Fruit fly (Drosophila melanogaster) whole organism, wandering third instar larva: ENCODE results near the gene CG43292.

Experiments
- Abd-B ChIP-seq: fragments of >200 bp; optimal IDR thresholded peaks from 2 replicates; lab custom pipeline; 2017; ENCODE audit warnings: missing biosample characterization, missing genetic modification characterization
- CG32264 ChIP-seq: fragments of 200-800 bp; sonication (Bioruptor generic); optimal IDR thresholded peaks from 2 replicates; lab custom pipeline; 2016; ENCODE audit warnings: missing biosample characterization, missing genetic modification characterization
- CG9705 ChIP-seq: fragments of 200-800 bp; sonication (Bioruptor generic); optimal IDR thresholded peaks from 2 replicates; lab custom pipeline; 2018; ENCODE audit warnings: missing biosample characterization, mild to moderate bottlenecking, missing genetic modification characterization
- CrebA ChIP-seq: fragments of 200-800 bp; sonication (Bioruptor generic); optimal IDR thresholded peaks from 2 replicates; lab custom pipeline; 2016; ENCODE audit warnings: missing biosample characterization, mild to moderate bottlenecking, missing genetic modification characterization, borderline replicate concordance
- Dfd ChIP-seq: fragments of >200 bp; optimal IDR thresholded peaks from 2 replicates; lab custom pipeline; 2017; ENCODE audit warnings: missing biosample characterization, missing genetic modification characterization
- Dif ChIP-seq: fragments of 200-275, 200-300 bp; sonication (Bioruptor generic); optimal IDR thresholded peaks from 2 replicates; lab custom pipeline; 2018; ENCODE audit warnings: missing biosample characterization, missing genetic modification characterization; ENCODE audit not compliant: partially characterized antibody
- GATAd ChIP-seq: sonication (Bioruptor generic); optimal IDR thresholded peaks from 2 replicates; lab custom pipeline; 2016; ENCODE audit warnings: missing biosample characterization, missing genetic modification characterization
- HLH106 ChIP-seq: fragments of 200-800 bp; optimal IDR thresholded peaks from 3 replicates; lab custom pipeline; 2019; ENCODE audit warnings: missing biosample characterization, mild to moderate bottlenecking, missing genetic modification characterization, moderate library complexity
- Hnf4 ChIP-seq: fragments of 200-800 bp; sonication (Bioruptor generic); optimal IDR thresholded peaks from 2 replicates; lab custom pipeline; 2016; ENCODE audit warnings: missing biosample characterization, mild to moderate bottlenecking, missing genetic modification characterization
- Hr78 ChIP-seq: fragments of >200 bp; optimal IDR thresholded peaks from 2 replicates; lab custom pipeline; 2017; ENCODE audit warnings: missing biosample characterization, missing genetic modification characterization
- Hr83 ChIP-seq: fragments of 200-300 bp; sonication (Bioruptor generic); optimal IDR thresholded peaks from 2 replicates; lab custom pipeline; 2016; ENCODE audit warnings: missing biosample characterization, mild to moderate bottlenecking, missing genetic modification characterization, moderate library complexity; ENCODE audit not compliant: poor library complexity, severe bottlenecking
- Mio ChIP-seq: sonication (Bioruptor generic); optimal IDR thresholded peaks from 2 replicates; lab custom pipeline; 2016; ENCODE audit warnings: missing biosample characterization, missing genetic modification characterization
- Myc ChIP-seq: fragments of >200 bp; optimal IDR thresholded peaks from 2 replicates; lab custom pipeline; 2017
- N ChIP-seq: fragments of >200 bp; optimal IDR thresholded peaks from 2 replicates; lab custom pipeline; 2018; ENCODE audit warnings: missing biosample characterization, missing external identifiers, missing genetic modification characterization
- OdsH ChIP-seq: fragments of 200-800 bp; sonication (Bioruptor generic); optimal IDR thresholded peaks from 2 replicates; lab custom pipeline; 2016; ENCODE audit warnings: missing biosample characterization, mild to moderate bottlenecking, missing genetic modification characterization
- Rel ChIP-seq, 2 experiments: fragments of 200-800 bp; sonication (Bioruptor generic) in 1 of 2; optimal IDR thresholded peaks; 2 replicates in 1 of 2; 3 replicates in 1 of 2; lab custom pipeline; 2016 to 2019; ENCODE audit warnings: mild to moderate bottlenecking in 2 of 2, missing biosample characterization in 2 of 2, missing genetic modification characterization in 2 of 2, moderate library complexity in 1 of 2
- Sp1 ChIP-seq: fragments of 200-800 bp; sonication (Bioruptor generic); optimal IDR thresholded peaks from 3 replicates; lab custom pipeline; 2019; ENCODE audit warnings: missing biosample characterization, mild to moderate bottlenecking, missing genetic modification characterization, moderate library complexity
- Vsx2 ChIP-seq: fragments of 200-300, 225-300 bp; sonication (Bioruptor generic); optimal IDR thresholded peaks from 2 replicates; lab custom pipeline; 2018; ENCODE audit warnings: missing biosample characterization, missing genetic modification characterization; ENCODE audit not compliant: partially characterized antibody
- br ChIP-seq: fragments of 200-800 bp; sonication (Bioruptor generic); optimal IDR thresholded peaks from 2 replicates; lab custom pipeline; 2016; ENCODE audit warnings: missing biosample characterization, missing genetic modification characterization
- brk ChIP-seq: fragments of 200-800 bp; sonication (Bioruptor generic); optimal IDR thresholded peaks from 2 replicates; lab custom pipeline; 2016; ENCODE audit warnings: missing biosample characterization, mild to moderate bottlenecking, missing genetic modification characterization
- dl ChIP-seq, 2 experiments: fragments of 175-275, 200-275 bp in 1 of 2; fragments of 200-275 bp in 1 of 2; sonication (Bioruptor generic); optimal IDR thresholded peaks; lab custom pipeline; 2018; ENCODE audit warnings: mild to moderate bottlenecking in 2 of 2, missing biosample characterization in 2 of 2, missing genetic modification characterization in 2 of 2, moderate library complexity in 2 of 2; ENCODE audit not compliant: partially characterized antibody in 2 of 2, insufficient read depth in 1 of 2
- dsf ChIP-seq: sonication (Bioruptor generic); optimal IDR thresholded peaks from 2 replicates; lab custom pipeline; 2016; ENCODE audit warnings: missing biosample characterization, missing genetic modification characterization, borderline replicate concordance
- ey ChIP-seq: fragments of 200-800 bp; sonication (Bioruptor generic); optimal IDR thresholded peaks from 2 replicates; lab custom pipeline; 2016; ENCODE audit warnings: missing biosample characterization, missing genetic modification characterization
- foxo ChIP-seq, 2 experiments: fragments of 200-800 bp; sonication (Bioruptor generic); optimal IDR thresholded peaks; 2 replicates in 1 of 2; 3 replicates in 1 of 2; lab custom pipeline; 2016 to 2017; ENCODE audit warnings: missing biosample characterization in 2 of 2, missing genetic modification characterization in 2 of 2
- fru ChIP-seq: fragments of 200-800 bp; sonication (Bioruptor generic); optimal IDR thresholded peaks from 3 replicates; lab custom pipeline; 2016; ENCODE audit warnings: missing biosample characterization, mild to moderate bottlenecking, missing genetic modification characterization
- h ChIP-seq: fragments of 200-800 bp; sonication (Bioruptor generic); optimal IDR thresholded peaks from 3 replicates; lab custom pipeline; 2016; ENCODE audit warnings: missing biosample characterization, mild to moderate bottlenecking, missing genetic modification characterization
- jim ChIP-seq: fragments of 175-275, 200-325 bp; sonication (Bioruptor generic); optimal IDR thresholded peaks from 2 replicates; lab custom pipeline; 2016; ENCODE audit warnings: missing biosample characterization, mild to moderate bottlenecking, missing genetic modification characterization
- lola ChIP-seq: fragments of >200 bp; optimal IDR thresholded peaks from 2 replicates; lab custom pipeline; 2017; ENCODE audit warnings: missing biosample characterization, missing genetic modification characterization
- pan ChIP-seq: fragments of >200 bp; optimal IDR thresholded peaks from 2 replicates; lab custom pipeline; 2017
- rgr ChIP-seq: fragments of 200-800 bp; sonication (Bioruptor generic); optimal IDR thresholded peaks from 3 replicates; lab custom pipeline; 2016; ENCODE audit warnings: missing biosample characterization, mild to moderate bottlenecking, missing genetic modification characterization
- sage ChIP-seq: fragments of 200-800 bp; sonication (Bioruptor generic); optimal IDR thresholded peaks from 2 replicates; lab custom pipeline; 2016; ENCODE audit warnings: missing biosample characterization, mild to moderate bottlenecking, missing genetic modification characterization
- sv ChIP-seq: fragments of 200-800 bp; sonication (Bioruptor generic); optimal IDR thresholded peaks from 3 replicates; lab custom pipeline; 2016; ENCODE audit warnings: missing biosample characterization, missing genetic modification characterization
- tai ChIP-seq: sonication (Bioruptor generic); optimal IDR thresholded peaks from 2 replicates; lab custom pipeline; 2016; ENCODE audit warnings: missing biosample characterization, missing genetic modification characterization

Gene CG43292

DNA sequence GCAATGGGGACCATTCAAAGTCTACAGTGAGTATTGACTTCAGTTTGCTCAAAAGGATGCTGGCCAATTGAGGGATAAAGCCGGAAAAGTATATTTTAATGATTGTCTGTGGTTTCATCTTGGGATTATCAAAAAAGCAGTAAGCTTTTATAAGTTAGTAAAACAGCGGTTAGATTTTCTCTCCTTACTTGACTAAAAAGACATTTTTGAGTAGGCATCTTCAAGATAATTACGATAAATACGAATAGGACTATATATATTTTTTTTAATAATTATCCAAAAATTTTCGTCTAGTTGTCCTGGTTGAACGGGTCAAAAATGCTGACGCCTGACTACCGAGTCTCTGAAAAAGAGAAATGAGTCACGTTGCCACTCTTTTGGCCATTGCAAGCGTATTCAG is 24.8 kb upstream of the CG43292 start, which contains the start of gene CG33278:
Gene CG33278 (plus strand): TSS at position 301 of the 400 bp plus-strand sequence.
- TF ChIP-seq Mio (GFP tag; lab: Kevin White, UChicago) (no peak), CG9705 (GFP tag; lab: Kevin White, UChicago) (no peak), Myc (lab: Kevin White, UChicago) (no peak), Abd-B (GFP tag; lab: Kevin White, UChicago) (no peak), dl (GFP tag; optimal IDR thresholded peaks at IDR 0.05; lab: Kevin White, UChicago; ENCODE audit: insufficient read depth in 1 of 2, partially characterized antibody in 2 of 2) (no peak), sv (GFP tag; lab: Kevin White, UChicago) (no peak), Hr78 (no peak), fru (no peak), h (no peak)
- TF ChIP-seq, all 38 proteins: peak for 0

DNA sequence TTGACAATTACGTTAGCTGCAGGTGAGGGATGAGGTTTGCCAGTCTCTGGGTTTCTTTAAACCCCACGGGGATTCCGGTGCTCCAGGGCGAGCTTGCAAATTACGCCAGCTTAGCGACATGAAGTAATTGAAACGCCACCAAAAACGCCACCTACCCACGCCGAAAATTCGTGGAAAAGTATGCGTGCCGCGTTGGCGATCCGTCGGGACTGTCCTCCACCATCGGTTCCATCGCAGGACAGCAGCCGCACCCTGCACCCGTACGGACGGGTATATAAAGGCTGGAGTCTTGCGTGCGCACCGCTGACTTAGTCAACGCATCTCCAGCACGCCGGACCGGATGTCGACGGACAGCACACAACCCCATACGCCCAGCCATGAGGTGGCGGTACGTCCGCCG is 19.5 kb upstream of the CG43292 start, which contains the start of gene ppk26:
Gene ppk26 (plus strand): TSS at position 301 of the 400 bp plus-strand sequence.
- TF ChIP-seq tai (GFP tag; lab: Kevin White, UChicago) (no peak), GATAd (GFP tag; lab: Kevin White, UChicago) (no peak), CG32264 (no peak), Dif (no peak), rgr (GFP tag; lab: Kevin White, UChicago) (no peak), CrebA (GFP tag; lab: Kevin White, UChicago) (no peak), Vsx2 (no peak), dsf (GFP tag; lab: Kevin White, UChicago) (no peak), Myc (lab: Kevin White, UChicago) (no peak), Hr83 (no peak), sage (GFP tag; lab: Kevin White, UChicago) (no peak), foxo (GFP tag; optimal IDR thresholded peaks at IDR 0.05; lab: Kevin White, UChicago) (no peak), br (GFP tag; lab: Kevin White, UChicago) (no peak), lola (GFP tag; lab: Kevin White, UChicago) (no peak), HLH106 (tag; lab: Kevin White, UChicago) (no peak), Rel (GFP tag; optimal IDR thresholded peaks at IDR 0.05; lab: Kevin White, UChicago) (no peak), Rel (tag; optimal IDR thresholded peaks at IDR 0.05; lab: Kevin White, UChicago) (no peak), CG9705 (GFP tag; lab: Kevin White, UChicago) (no peak), brk (GFP tag; lab: Kevin White, UChicago) (no peak)

DNA sequence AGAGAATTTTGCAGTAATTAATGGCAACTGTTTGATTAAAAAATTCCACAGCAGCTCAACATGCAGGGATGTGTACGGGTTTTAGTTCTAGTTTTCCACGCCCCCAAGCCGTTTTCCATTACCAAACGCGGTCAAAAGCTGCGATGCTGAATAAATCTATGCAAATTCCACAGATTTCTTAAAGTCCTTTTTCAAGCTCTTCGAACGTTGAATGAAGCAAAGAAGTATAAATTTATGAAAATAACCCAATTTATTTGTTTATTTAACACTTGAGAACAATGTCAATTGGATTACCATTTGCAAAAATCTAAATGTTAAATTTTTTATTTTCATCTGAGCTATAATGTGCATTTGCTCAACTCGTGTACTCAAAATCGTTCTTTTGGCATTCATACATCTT is 10.2 kb upstream of the CG43292 start, which contains the start of the genes CG42660, CG42661 and Tsp66A:
Gene CG42660 (plus strand): TSS at position 301 of the 400 bp plus-strand sequence.
Gene CG42661 (plus strand): TSS at position 301 of the 400 bp plus-strand sequence.
Gene Tsp66A (plus strand): TSS at position 301 of the 400 bp plus-strand sequence.
- TF ChIP-seq Hr83 (no peak), CG9705 (GFP tag; lab: Kevin White, UChicago) (no peak), jim (GFP tag; lab: Kevin White, UChicago) (no peak), N (GFP tag; lab: Kevin White, UChicago) (no peak), fru (no peak), Rel (GFP tag; optimal IDR thresholded peaks at IDR 0.05; lab: Kevin White, UChicago) (no peak), Rel (tag; optimal IDR thresholded peaks at IDR 0.05; lab: Kevin White, UChicago) (no peak), rgr (GFP tag; lab: Kevin White, UChicago) (no peak), sv (GFP tag; lab: Kevin White, UChicago) (no peak), OdsH (GFP tag; lab: Kevin White, UChicago) (no peak), Dfd (no peak), dsf (GFP tag; lab: Kevin White, UChicago) (no peak), Hnf4 (GFP tag; lab: Kevin White, UChicago) (no peak), GATAd (GFP tag; lab: Kevin White, UChicago) (no peak)

DNA sequence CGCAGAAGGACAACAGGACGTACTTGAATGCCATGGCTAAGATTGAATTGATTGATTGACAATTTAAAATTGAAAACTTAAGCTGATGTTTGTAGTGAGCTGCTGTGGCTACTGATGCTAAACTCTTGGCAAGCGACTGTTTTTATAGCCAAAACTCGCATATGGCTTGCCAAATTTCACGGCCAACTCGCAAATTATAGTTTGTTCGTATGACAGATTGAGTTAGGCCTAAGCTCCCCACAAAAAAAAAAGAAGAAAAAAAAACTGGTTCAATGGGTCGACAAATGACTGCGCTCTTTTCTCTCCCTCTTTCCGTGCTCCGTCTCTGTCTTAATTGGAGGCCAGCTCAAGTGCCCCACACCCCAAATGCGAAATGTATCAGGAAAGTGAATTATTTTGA is 5.2 kb upstream of the CG43292 start, which contains the start of gene CG8543:
Gene CG8543 (minus strand): TSS at position 101 of the 400 bp plus-strand sequence.
- TF ChIP-seq foxo (GFP tag; optimal IDR thresholded peaks at IDR 0.05; lab: Kevin White, UChicago) = no peak
- no peak for TF ChIP-seq pan (lab: Kevin White, UChicago)
- TF ChIP-seq rgr (GFP tag; lab: Kevin White, UChicago) = no peak
- TF ChIP-seq Mio (GFP tag; lab: Kevin White, UChicago) = no peak

DNA sequence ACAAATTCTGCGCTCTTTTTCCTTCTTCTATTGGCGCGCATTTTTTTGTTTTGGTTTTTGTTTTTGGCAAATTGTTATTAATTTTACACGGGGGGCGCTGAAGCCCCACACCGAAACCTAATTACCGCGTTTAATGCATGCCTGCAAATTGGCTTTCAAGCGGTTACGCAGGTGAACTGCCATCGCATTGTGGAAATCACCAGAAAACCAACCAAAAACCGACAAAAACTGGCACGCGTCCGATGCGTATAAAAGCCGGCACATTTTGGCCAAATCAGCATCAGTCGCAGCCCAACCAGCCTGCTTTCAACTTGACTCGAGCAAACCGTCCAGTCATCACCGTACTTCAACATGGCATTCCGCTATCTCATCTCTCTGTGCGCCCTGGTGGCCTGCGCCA is 4.1 kb upstream of the CG43292 start, which contains the start of gene CG8541:
Gene CG8541 (plus strand): TSS at position 301 of the 400 bp plus-strand sequence.
- no peak for TF ChIP-seq dl (GFP tag; optimal IDR thresholded peaks at IDR 0.05; lab: Kevin White, UChicago; ENCODE audit: insufficient read depth in 1 of 2, partially characterized antibody in 2 of 2)
- TF ChIP-seq foxo (GFP tag; optimal IDR thresholded peaks at IDR 0.05; lab: Kevin White, UChicago) = no peak
- TF ChIP-seq CG32264 = no peak
- no peak for TF ChIP-seq ey
- no peak for TF ChIP-seq HLH106 (tag; lab: Kevin White, UChicago)
- no peak for TF ChIP-seq N (GFP tag; lab: Kevin White, UChicago)
- no peak for TF ChIP-seq rgr (GFP tag; lab: Kevin White, UChicago)
- TF ChIP-seq CG9705 (GFP tag; lab: Kevin White, UChicago) = no peak
- TF ChIP-seq Sp1 (GFP tag; lab: Kevin White, UChicago) = no peak
- no peak for TF ChIP-seq Dif
- no peak for TF ChIP-seq brk (GFP tag; lab: Kevin White, UChicago)
